Worm (Caenorhabditis elegans) whole organism, L4/young adult: ENCODE measurements around the gene Y47D3A.21.

Source experiments
- W03F9.2 ChIP-seq: fragments of 150-350 bp; optimal IDR thresholded peaks from 2 replicates; lab custom pipeline; 2014; ENCODE audit warnings: missing biosample characterization, missing genetic modification characterization
- dao-5 ChIP-seq: sonication (generic microtip); optimal IDR thresholded peaks from 2 replicates; lab custom pipeline; 2016; ENCODE audit warnings: missing genotype, missing genetic modification characterization, moderate library complexity, missing compliant biosample characterization
- him-1 ChIP-seq: sonication (generic microtip); optimal IDR thresholded peaks from 2 replicates; lab custom pipeline; 2016; ENCODE audit warnings: missing genotype, missing genetic modification reagents, missing genetic modification characterization, missing compliant biosample characterization

DNA sequence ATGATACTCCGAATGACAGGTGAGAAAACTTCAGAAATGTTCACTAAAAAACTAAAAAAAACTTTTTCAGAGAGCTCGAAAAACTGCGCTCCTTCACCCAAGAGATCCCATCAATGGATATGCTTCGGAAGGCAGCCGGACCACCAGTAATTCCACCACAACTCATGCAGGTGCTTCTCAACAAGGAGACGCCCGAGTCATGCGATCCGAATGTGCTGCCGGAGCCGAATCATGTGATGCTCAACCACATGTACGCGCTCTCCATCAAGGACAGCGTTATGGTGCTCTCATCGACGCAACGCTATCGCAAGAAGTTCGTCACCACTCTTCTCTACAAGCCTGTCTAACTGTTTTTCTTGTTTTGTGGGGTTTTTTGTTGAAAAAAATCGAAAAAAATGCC, 41.0 kb downstream of the Y47D3A.21 start:
- TF ChIP-seq W03F9.2 (tag; lab: Kevin White, UChicago) (no peak), him-1 (tag; lab: Kevin White, UChicago) (no peak), dao-5 (tag; lab: Kevin White, UChicago) (no peak)
